Worm (Caenorhabditis elegans) whole organism, L3 larva: Measurements from ENCODE around the gene lelo-2.

Source experiments
- R02D3.7 ChIP-seq: fragments of 150-350 bp; optimal IDR thresholded peaks from 2 replicates; lab custom pipeline; 2014; ENCODE audit warnings: missing biosample characterization, missing genetic modification characterization
- ZK546.5 ChIP-seq: sonication (generic microtip); optimal IDR thresholded peaks from 2 replicates; lab custom pipeline; 2017; ENCODE audit warnings: missing biosample characterization, missing genetic modification characterization
- aly-2 ChIP-seq: fragments of 150-350 bp; optimal IDR thresholded peaks from 2 replicates; lab custom pipeline; 2014; ENCODE audit warnings: missing biosample characterization, missing genetic modification characterization
- ama-1 ChIP-seq: fragments of 150-350 bp; optimal IDR thresholded peaks from 2 replicates; lab custom pipeline; 2018
- ceh-16 ChIP-seq: sonication (generic microtip); optimal IDR thresholded peaks from 2 replicates; lab custom pipeline; 2017; ENCODE audit warnings: missing biosample characterization, missing genetic modification characterization
- ceh-28 ChIP-seq: fragments of 150-350 bp; optimal IDR thresholded peaks from 2 replicates; lab custom pipeline; 2014; ENCODE audit warnings: missing biosample characterization, missing genetic modification reagents, missing genetic modification characterization
- ceh-82 ChIP-seq: fragments of 150-350 bp; optimal IDR thresholded peaks from 2 replicates; lab custom pipeline; 2014; ENCODE audit warnings: missing biosample characterization, missing genetic modification characterization
- ceh-9 ChIP-seq: sonication (generic microtip); optimal IDR thresholded peaks from 2 replicates; lab custom pipeline; 2018; ENCODE audit warnings: missing biosample characterization, missing genetic modification characterization
- daf-12 ChIP-seq: fragments of 150-350 bp; optimal IDR thresholded peaks from 2 replicates; lab custom pipeline; 2014; ENCODE audit warnings: missing biosample characterization, missing genetic modification reagents, missing genetic modification characterization
- egl-27 ChIP-seq: sonication (generic microtip); optimal IDR thresholded peaks from 4 replicates; lab custom pipeline; 2017; ENCODE audit warnings: missing biosample characterization, missing genetic modification reagents, missing genetic modification characterization
- egl-5 ChIP-seq: fragments of 150-350 bp; optimal IDR thresholded peaks from 2 replicates; lab custom pipeline; 2017; ENCODE audit warnings: missing biosample characterization, missing genetic modification reagents, missing genetic modification characterization, inconsistent platforms
- elt-1 ChIP-seq: fragments of 150-350 bp; optimal IDR thresholded peaks from 2 replicates; lab custom pipeline; 2014; ENCODE audit warnings: missing biosample characterization, missing genetic modification characterization
- elt-2 ChIP-seq: sonication (generic microtip); optimal IDR thresholded peaks from 2 replicates; lab custom pipeline; 2016; ENCODE audit warnings: missing genetic modification reagents, mild to moderate bottlenecking, missing genetic modification characterization, missing compliant biosample characterization
- elt-3 ChIP-seq, 3 experiments: fragments of 150-350 bp in 1 of 3; sonication (generic microtip) in 2 of 3; optimal IDR thresholded peaks; 2 replicates in 2 of 3; 4 replicates in 1 of 3; lab custom pipeline; 2014 to 2017; ENCODE audit warnings: missing biosample characterization in 3 of 3, missing genetic modification characterization in 3 of 3
- eor-1 ChIP-seq, 2 experiments: fragments of 150-350 bp; optimal IDR thresholded peaks; 2 replicates each; lab custom pipeline; 2014 to 2018; ENCODE audit warnings: missing biosample characterization in 2 of 2, missing genetic modification characterization in 2 of 2
- fkh-10 ChIP-seq: sonication (generic microtip); optimal IDR thresholded peaks from 2 replicates; lab custom pipeline; 2017; ENCODE audit warnings: missing biosample characterization, missing genetic modification reagents, missing genetic modification characterization
- fkh-2 ChIP-seq: fragments of 150-350 bp; optimal IDR thresholded peaks from 2 replicates; lab custom pipeline; 2014; ENCODE audit warnings: missing biosample characterization, missing genetic modification reagents, missing genetic modification characterization
- fos-1 ChIP-seq: fragments of 150-350 bp; optimal IDR thresholded peaks from 2 replicates; lab custom pipeline; 2014; ENCODE audit warnings: missing biosample characterization, missing genetic modification characterization
- hmg-11 ChIP-seq: sonication (generic microtip); optimal IDR thresholded peaks from 2 replicates; lab custom pipeline; 2016; ENCODE audit warnings: missing genetic modification characterization, missing compliant biosample characterization
- jun-1 ChIP-seq: fragments of 150-350 bp; optimal IDR thresholded peaks from 2 replicates; lab custom pipeline; 2014; ENCODE audit warnings: missing biosample characterization, missing genetic modification reagents, missing genetic modification characterization
- lin-15B ChIP-seq: fragments of 150-350 bp; optimal IDR thresholded peaks from 2 replicates; lab custom pipeline; 2014; ENCODE audit warnings: missing biosample characterization, missing genetic modification characterization
- lin-39 ChIP-seq: fragments of 150-350 bp; optimal IDR thresholded peaks from 2 replicates; lab custom pipeline; 2018; ENCODE audit warnings: missing biosample characterization, missing genetic modification reagents, missing genetic modification characterization
- lsy-12 ChIP-seq: sonication (generic microtip); optimal IDR thresholded peaks from 2 replicates; lab custom pipeline; 2016; ENCODE audit warnings: mild to moderate bottlenecking, missing genetic modification characterization, missing compliant biosample characterization
- mdl-1 ChIP-seq: fragments of 150-350 bp; optimal IDR thresholded peaks from 2 replicates; lab custom pipeline; 2014; ENCODE audit warnings: missing biosample characterization, missing genetic modification characterization
- mml-1 ChIP-seq: fragments of 150-350 bp; sonication (generic microtip); optimal IDR thresholded peaks from 3 replicates; lab custom pipeline; 2014; ENCODE audit warnings: missing biosample characterization, missing genetic modification characterization
- nfya-1 ChIP-seq: sonication (generic microtip); optimal IDR thresholded peaks from 2 replicates; lab custom pipeline; 2017; ENCODE audit warnings: missing genetic modification characterization, mild to moderate bottlenecking, missing compliant biosample characterization, antibody characterized with exemption, moderate library complexity; ENCODE audit not compliant: insufficient read depth
- nhr-11 ChIP-seq: fragments of 150-350 bp; optimal IDR thresholded peaks from 2 replicates; lab custom pipeline; 2014; ENCODE audit warnings: missing biosample characterization, missing genetic modification characterization
- nhr-12 ChIP-seq: fragments of 150-350 bp; optimal IDR thresholded peaks from 2 replicates; lab custom pipeline; 2014; ENCODE audit warnings: missing biosample characterization, missing genetic modification characterization
- nhr-25 ChIP-seq: sonication (generic microtip); optimal IDR thresholded peaks from 2 replicates; lab custom pipeline; 2017; ENCODE audit warnings: missing biosample characterization, missing genetic modification characterization
- nhr-28 ChIP-seq: fragments of 150-350 bp; optimal IDR thresholded peaks from 2 replicates; lab custom pipeline; 2014; ENCODE audit warnings: missing biosample characterization, missing genetic modification characterization
- nhr-43 ChIP-seq: sonication (generic microtip); optimal IDR thresholded peaks from 2 replicates; lab custom pipeline; 2016; ENCODE audit warnings: mild to moderate bottlenecking, missing genetic modification characterization, missing compliant biosample characterization; ENCODE audit not compliant: poor library complexity, severe bottlenecking
- nhr-67 ChIP-seq: fragments of 150-350 bp; optimal IDR thresholded peaks from 2 replicates; lab custom pipeline; 2014; ENCODE audit warnings: missing biosample characterization, missing genetic modification characterization
- nhr-76 ChIP-seq: fragments of 150-350 bp; sonication (generic microtip); optimal IDR thresholded peaks from 5 replicates; lab custom pipeline; 2014; ENCODE audit warnings: missing biosample characterization, missing genetic modification characterization
- nhr-77 ChIP-seq: fragments of 150-350 bp; optimal IDR thresholded peaks from 2 replicates; lab custom pipeline; 2014; ENCODE audit warnings: missing biosample characterization, missing genetic modification characterization
- pha-4 ChIP-seq: fragments of 150-350 bp; optimal IDR thresholded peaks from 2 replicates; lab custom pipeline; 2014; ENCODE audit warnings: missing biosample characterization, missing genetic modification reagents, missing genetic modification characterization
- pqm-1 ChIP-seq: fragments of 150-350 bp; optimal IDR thresholded peaks from 2 replicates; lab custom pipeline; 2017; ENCODE audit warnings: missing biosample characterization, missing genetic modification characterization, inconsistent platforms
- skn-1 ChIP-seq: fragments of 150-350 bp; optimal IDR thresholded peaks from 2 replicates; lab custom pipeline; 2014; ENCODE audit warnings: missing biosample characterization, missing genetic modification characterization
- snpc-4 ChIP-seq: fragments of 150-350 bp; optimal IDR thresholded peaks from 2 replicates; lab custom pipeline; 2014; ENCODE audit warnings: missing biosample characterization, missing genetic modification characterization
- tbx-2 ChIP-seq: sonication (generic microtip); optimal IDR thresholded peaks from 2 replicates; lab custom pipeline; 2016; ENCODE audit warnings: mild to moderate bottlenecking, missing genetic modification characterization, missing compliant biosample characterization
- unc-39 ChIP-seq: sonication (generic microtip); optimal IDR thresholded peaks from 4 replicates; lab custom pipeline; 2017; ENCODE audit warnings: missing biosample characterization, missing genetic modification characterization
- unc-62 ChIP-seq: fragments of 150-350 bp; sonication (generic microtip); optimal IDR thresholded peaks from 4 replicates; lab custom pipeline; 2014; ENCODE audit warnings: missing biosample characterization, missing genetic modification reagents, missing genetic modification characterization
- zag-1 ChIP-seq: fragments of 150-350 bp; optimal IDR thresholded peaks from 2 replicates; lab custom pipeline; 2014; ENCODE audit warnings: missing biosample characterization, missing genetic modification characterization
- ztf-11 ChIP-seq: fragments of 150-350 bp; optimal IDR thresholded peaks from 2 replicates; lab custom pipeline; 2014; ENCODE audit warnings: missing biosample characterization, missing genetic modification characterization
- ztf-4 ChIP-seq: fragments of 150-350 bp; optimal IDR thresholded peaks from 2 replicates; lab custom pipeline; 2014; ENCODE audit warnings: missing biosample characterization, missing genetic modification characterization

The lelo-2 gene

DNA sequence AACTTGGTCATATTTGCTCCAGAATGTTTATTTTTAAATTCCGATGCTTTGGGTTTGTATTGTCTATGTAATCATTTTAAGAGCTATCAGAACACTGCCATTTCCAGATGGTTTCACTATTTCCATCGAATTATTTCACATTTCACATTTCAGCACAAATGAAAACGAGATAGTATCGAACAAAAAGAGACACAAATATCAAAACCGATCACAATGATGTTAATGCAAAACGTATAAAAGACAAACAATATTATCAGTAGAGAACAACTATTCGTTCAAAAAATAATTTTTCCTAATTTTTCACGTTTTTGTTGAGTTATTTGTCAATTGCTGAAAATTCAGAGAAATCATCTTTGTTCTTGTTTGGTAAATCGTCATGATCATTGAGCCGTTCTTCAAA is 31.7 kb downstream of the lelo-2 start:
- TF ChIP-seq skn-1 (no peak), pha-4 (peak; percentile 17), lin-39 (tag; lab: Kevin White, UChicago) (no peak), hmg-11 (tag; lab: Kevin White, UChicago) (no peak), pqm-1 (tag; lab: Kevin White, UChicago) (peak; percentile 30), ceh-16 (tag; lab: Kevin White, UChicago) (no peak), elt-1 (tag; lab: Kevin White, UChicago) (no peak), unc-62 (GFP tag; lab: Kevin White, UChicago) (no peak), elt-2 (tag; lab: Kevin White, UChicago) (peak; percentile 68)

DNA sequence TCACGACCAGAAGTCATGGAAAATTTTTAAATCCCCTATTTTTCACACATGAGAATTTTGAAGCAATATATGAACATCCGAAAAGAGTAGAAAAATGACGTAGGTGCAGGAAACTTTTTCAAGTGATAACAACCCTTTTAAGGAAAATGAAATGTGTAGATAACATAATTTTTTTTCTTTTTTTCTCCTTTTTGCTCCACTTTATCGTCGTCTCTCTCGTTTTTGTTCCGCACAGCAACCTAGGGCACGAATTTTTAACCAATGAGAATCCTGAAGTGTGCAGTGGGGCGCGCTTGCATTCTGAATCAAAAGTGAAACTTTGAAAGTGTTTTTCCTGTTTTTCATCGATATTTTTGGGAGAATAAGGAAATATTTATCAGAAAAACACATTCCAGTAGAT is 34.3 kb downstream of the lelo-2 start:
- TF ChIP-seq ceh-16 (tag; lab: Kevin White, UChicago) (no peak), nhr-77 (tag; lab: Kevin White, UChicago) (no peak), egl-27 (tag; lab: Kevin White, UChicago) (no peak), R02D3.7 (tag; lab: Kevin White, UChicago) (no peak), nhr-28 (tag; lab: Kevin White, UChicago) (no peak), eor-1 (tag; optimal IDR thresholded peaks at IDR 0.05; lab: Kevin White, UChicago) (no peak), fkh-2 (tag; lab: Kevin White, UChicago) (no peak), zag-1 (no peak), fos-1 (no peak), elt-1 (tag; lab: Kevin White, UChicago) (no peak), snpc-4 (no peak), ama-1 (lab: Kevin White, UChicago) (no peak), nhr-25 (tag; lab: Kevin White, UChicago) (no peak), pqm-1 (tag; lab: Kevin White, UChicago) (peak; percentile 85), jun-1 (tag; lab: Kevin White, UChicago) (peak; percentile 88), ceh-28 (no peak), egl-5 (tag; lab: Kevin White, UChicago) (no peak), elt-3 (tag; optimal IDR thresholded peaks at IDR 0.05; lab: Kevin White, UChicago) (no peak), lin-39 (tag; lab: Kevin White, UChicago) (no peak), nhr-76 (tag; lab: Kevin White, UChicago) (no peak), daf-12 (no peak), mdl-1 (no peak), lin-15B (no peak), unc-62 (GFP tag; lab: Kevin White, UChicago) (no peak), ZK546.5 (tag; lab: Kevin White, UChicago) (no peak), tbx-2 (tag; lab: Kevin White, UChicago) (no peak), fkh-10 (GFP tag; lab: Kevin White, UChicago) (no peak), nfya-1 (tag; lab: Kevin White, UChicago) (peak; percentile 10), pha-4 (peak; percentile 29), skn-1 (no peak), hmg-11 (tag; lab: Kevin White, UChicago) (no peak), lsy-12 (tag; lab: Kevin White, UChicago) (no peak), nhr-67 (tag; lab: Kevin White, UChicago) (no peak), elt-2 (tag; lab: Kevin White, UChicago) (peak; percentile 98), ztf-11 (tag; lab: Kevin White, UChicago) (no peak), nhr-11 (tag; lab: Kevin White, UChicago) (no peak), ceh-9 (tag; lab: Kevin White, UChicago) (no peak), ztf-4 (no peak), mml-1 (tag; lab: Kevin White, UChicago) (no peak), ceh-82 (no peak), nhr-43 (tag; lab: Kevin White, UChicago) (no peak), aly-2 (tag; lab: Kevin White, UChicago) (no peak)

DNA sequence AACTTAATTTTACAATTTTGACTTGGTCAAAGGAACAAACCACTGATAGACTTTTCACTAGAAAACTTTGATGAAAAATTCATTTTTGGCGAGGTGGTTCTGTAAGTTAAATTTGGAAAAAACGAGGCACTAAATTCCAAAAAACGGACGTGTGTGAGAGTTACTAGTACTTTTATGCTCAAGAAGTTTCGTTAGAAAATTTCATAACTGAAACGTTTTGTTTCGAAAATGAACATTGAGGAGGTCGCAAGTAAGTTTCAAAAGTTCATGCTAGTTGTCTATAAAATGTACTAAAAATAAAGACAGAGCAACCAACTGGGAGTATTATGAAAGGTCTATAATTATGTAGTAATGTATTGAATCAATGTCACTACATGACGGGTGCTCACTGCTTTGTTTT is 35.3 kb downstream of the lelo-2 start, which contains the start of gene pals-17:
TSS of gene pals-17 (minus strand) at position 101 of the 400 bp plus-strand sequence.
- TF ChIP-seq nhr-11 (tag; lab: Kevin White, UChicago) (no peak), fkh-2 (tag; lab: Kevin White, UChicago) (no peak), ZK546.5 (tag; lab: Kevin White, UChicago) (no peak), nhr-12 (tag; lab: Kevin White, UChicago) (no peak), unc-39 (tag; lab: Kevin White, UChicago) (no peak), aly-2 (tag; lab: Kevin White, UChicago) (no peak)
- TF ChIP-seq, all 47 proteins: peak for 0
